Fruit fly (Drosophila melanogaster): ENCODE data around the gene ebd1.
A peak's percentile ranks its signal among the peaks of the same experiment; 100 is the strongest.

Gene ebd1

dm6 chr3L:703160-703793, 17.9 kb upstream of the ebd1 start:
- no peak for TF ChIP-seq CG9705 (GFP tag; optimal IDR thresholded peaks at IDR 0.05)
- no peak for TF ChIP-seq Mio (GFP tag; optimal IDR thresholded peaks at IDR 0.05)
- TF ChIP-seq usp (GFP tag; optimal IDR thresholded peaks at IDR 0.05), result no peak
- no peak for TF ChIP-seq Dfd (GFP tag; optimal IDR thresholded peaks at IDR 0.05)
- no peak for TF ChIP-seq brk (GFP tag; optimal IDR thresholded peaks at IDR 0.05)
- TF ChIP-seq Abd-B (GFP tag; optimal IDR thresholded peaks at IDR 0.05), result no peak
- no peak for TF ChIP-seq dsf (GFP tag; optimal IDR thresholded peaks at IDR 0.05; ENCODE audit: borderline replicate concordance)
- no peak for TF ChIP-seq Jra (GFP tag; optimal IDR thresholded peaks at IDR 0.05)
- no peak for TF ChIP-seq Dif (GFP tag; optimal IDR thresholded peaks at IDR 0.05; ENCODE audit: partially characterized antibody)
- TF ChIP-seq tai (GFP tag; optimal IDR thresholded peaks at IDR 0.05), result no peak
- TF ChIP-seq CrebA (GFP tag; optimal IDR thresholded peaks at IDR 0.05; ENCODE audit: borderline replicate concordance), result no peak
- TF ChIP-seq Sp1 (GFP tag; optimal IDR thresholded peaks at IDR 0.05), result no peak
- TF ChIP-seq sage (GFP tag; optimal IDR thresholded peaks at IDR 0.05), result no peak

dm6 chr3L:701798-702635, 16.7 kb upstream of the ebd1 start:
- TF ChIP-seq brk (GFP tag; optimal IDR thresholded peaks at IDR 0.05) (no peak), HLH106 (tag; optimal IDR thresholded peaks at IDR 0.05) (no peak), Hr83 (GFP tag; optimal IDR thresholded peaks at IDR 0.05; ENCODE audit: poor library complexity, severe bottlenecking) (no peak), CrebA (GFP tag; optimal IDR thresholded peaks at IDR 0.05; ENCODE audit: borderline replicate concordance) (no peak), Dif (GFP tag; optimal IDR thresholded peaks at IDR 0.05; ENCODE audit: partially characterized antibody) (no peak), Hnf4 (GFP tag; optimal IDR thresholded peaks at IDR 0.05) (no peak), Jra (GFP tag; optimal IDR thresholded peaks at IDR 0.05) (no peak), psq (GFP tag; optimal IDR thresholded peaks at IDR 0.05) (no peak), dl (GFP tag; optimal IDR thresholded peaks at IDR 0.05; ENCODE audit: insufficient read depth in 1 of 2, partially characterized antibody in 2 of 2) (no peak), rgr (GFP tag; optimal IDR thresholded peaks at IDR 0.05) (no peak), dmrt93B (GFP tag; optimal IDR thresholded peaks at IDR 0.05) (no peak), jim (GFP tag; optimal IDR thresholded peaks at IDR 0.05) (no peak), foxo (GFP tag; optimal IDR thresholded peaks at IDR 0.05) (no peak), Abd-B (GFP tag; optimal IDR thresholded peaks at IDR 0.05) (no peak), Vsx2 (GFP tag; optimal IDR thresholded peaks at IDR 0.05; ENCODE audit: partially characterized antibody) (no peak), fru (GFP tag; optimal IDR thresholded peaks at IDR 0.05) (no peak)

- no peak for TF ChIP-seq CG9705 (GFP tag; optimal IDR thresholded peaks at IDR 0.05)
- no peak for TF ChIP-seq Hr78 (GFP tag; optimal IDR thresholded peaks at IDR 0.05)
- peak in 1 of 2 experiments; percentile 12 for TF ChIP-seq foxo (GFP tag; optimal IDR thresholded peaks at IDR 0.05)
- TF ChIP-seq rgr (GFP tag; optimal IDR thresholded peaks at IDR 0.05), result peak; percentile 12
- peak; percentile 12 for TF ChIP-seq ey (GFP tag; optimal IDR thresholded peaks at IDR 0.05)
- peak; percentile 35 for TF ChIP-seq sv (GFP tag; optimal IDR thresholded peaks at IDR 0.05)
- peak; percentile 29 for TF ChIP-seq HLH106 (tag; optimal IDR thresholded peaks at IDR 0.05)
Measured at dm6 chr3L:700160-700917, 15.0 kb upstream of the ebd1 start.

dm6 chr3L:699368-700150, 14.2 kb upstream of the ebd1 start:
- TF ChIP-seq dmrt93B (GFP tag; optimal IDR thresholded peaks at IDR 0.05) (peak; percentile 10), usp (GFP tag; optimal IDR thresholded peaks at IDR 0.05) (no peak), rgr (GFP tag; optimal IDR thresholded peaks at IDR 0.05) (peak; percentile 20), Sp1 (GFP tag; optimal IDR thresholded peaks at IDR 0.05) (peak; percentile 42), CG32264 (GFP tag; optimal IDR thresholded peaks at IDR 0.05) (no peak), foxo (GFP tag; optimal IDR thresholded peaks at IDR 0.05) (peak in 1 of 2 experiments; percentile 59), brk (GFP tag; optimal IDR thresholded peaks at IDR 0.05) (no peak), HLH106 (tag; optimal IDR thresholded peaks at IDR 0.05) (peak; percentile 24), sv (GFP tag; optimal IDR thresholded peaks at IDR 0.05) (peak; percentile 33), Myc (optimal IDR thresholded peaks at IDR 0.05) (peak; percentile 94), fru (GFP tag; optimal IDR thresholded peaks at IDR 0.05) (peak; percentile 49), ey (GFP tag; optimal IDR thresholded peaks at IDR 0.05) (peak; percentile 35), OdsH (GFP tag; optimal IDR thresholded peaks at IDR 0.05) (peak; percentile 38), h (GFP tag; optimal IDR thresholded peaks at IDR 0.05) (peak; percentile 55), psq (GFP tag; optimal IDR thresholded peaks at IDR 0.05) (peak; percentile 32), tai (GFP tag; optimal IDR thresholded peaks at IDR 0.05) (no peak), br (GFP tag; optimal IDR thresholded peaks at IDR 0.05) (peak; percentile 47), woc (GFP tag; optimal IDR thresholded peaks at IDR 0.05) (peak; percentile 83)
